Fruit fly (Drosophila melanogaster) whole organism, embryonic: ENCODE results near the gene put.

ENCODE experiments used
- CG6654 ChIP-seq: fragments of 200-800 bp; sonication (Bioruptor generic); optimal IDR thresholded peaks from 2 replicates; lab custom pipeline; 2017; ENCODE audit warnings: missing biosample characterization, mild to moderate bottlenecking, missing genetic modification characterization
- CG6854 ChIP-seq: fragments of 200-800 bp; sonication (Bioruptor generic); optimal IDR thresholded peaks from 3 replicates; lab custom pipeline; 2017; ENCODE audit warnings: missing biosample characterization, mild to moderate bottlenecking, missing genetic modification characterization
- CG8290 ChIP-seq, 3 experiments: fragments of 200-800 bp; sonication (Bioruptor generic); optimal IDR thresholded peaks; 2 replicates each; lab custom pipeline; 2016 to 2019; ENCODE audit warnings: missing biosample characterization in 3 of 3, missing genetic modification characterization in 3 of 3, mild to moderate bottlenecking in 2 of 3, moderate library complexity in 1 of 3
- bab2 ChIP-seq: fragments of 200-800 bp; sonication (Bioruptor generic); optimal IDR thresholded peaks from 2 replicates; lab custom pipeline; 2016; ENCODE audit warnings: missing biosample characterization, missing genetic modification characterization
- org-1 ChIP-seq: fragments of 200-800 bp; sonication (Bioruptor generic); optimal IDR thresholded peaks from 2 replicates; lab custom pipeline; 2017; ENCODE audit warnings: missing biosample characterization, missing genetic modification characterization

- TF ChIP-seq org-1 (GFP tag; lab: Kevin White, UChicago) (no peak), CG6654 (GFP tag; lab: Kevin White, UChicago) (no peak), CG8290 (GFP tag; optimal IDR thresholded peaks at IDR 0.05; lab: Kevin White, UChicago) (no peak), CG8290 (tag; optimal IDR thresholded peaks at IDR 0.05; lab: Kevin White, UChicago) (no peak), bab2 (GFP tag; lab: Kevin White, UChicago) (no peak), CG6854 (GFP tag; lab: Kevin White, UChicago) (no peak)
These were observed 4.7 kb upstream of the put start, which contains the start of gene Cad88C for dm6 chr3R:14630119-14630623.
